Worm (Caenorhabditis elegans) whole organism, L1 larva: ENCODE measurements around the gene pqn-22.
A peak's percentile ranks its signal among the peaks of the same experiment; 100 is the strongest.

Experiments
- C04F5.9 ChIP-seq: sonication (generic microtip); optimal IDR thresholded peaks from 2 replicates; lab custom pipeline; 2016; ENCODE audit warnings: missing genetic modification characterization, missing compliant biosample characterization
- Y116A8C.19 ChIP-seq: sonication (generic microtip); optimal IDR thresholded peaks from 2 replicates; lab custom pipeline; 2016; ENCODE audit warnings: missing compliant biosample characterization, missing genetic modification characterization, borderline replicate concordance
- blmp-1 ChIP-seq: fragments of 150-350 bp; optimal IDR thresholded peaks from 2 replicates; lab custom pipeline; 2014; ENCODE audit warnings: missing biosample characterization, missing genetic modification characterization
- ceh-8 ChIP-seq: fragments of 200-800 bp; sonication (Bioruptor generic); optimal IDR thresholded peaks from 2 replicates; lab custom pipeline; 2018; ENCODE audit warnings: mild to moderate bottlenecking, missing genetic modification characterization, moderate library complexity, missing compliant biosample characterization
- ceh-88 ChIP-seq: fragments of 200-800 bp; sonication (Bioruptor generic); IDR thresholded peaks from 2 replicates; pipeline ENCODE4 v1.3.6; 2022; ENCODE audit warnings: missing genetic modification characterization, missing compliant biosample characterization
- dpl-1 ChIP-seq, 3 experiments: fragments of 150-350 bp in 2 of 3; sonication (generic microtip) in 1 of 3; optimal IDR thresholded peaks; 2 replicates each; lab custom pipeline; 2014 to 2017; ENCODE audit warnings: missing biosample characterization in 3 of 3, missing genetic modification characterization in 3 of 3, missing genetic modification reagents in 3 of 3
- dsc-1 ChIP-seq: sonication (generic microtip); optimal IDR thresholded peaks from 2 replicates; lab custom pipeline; 2016; ENCODE audit warnings: mild to moderate bottlenecking, missing genetic modification characterization, missing compliant biosample characterization
- efl-1 ChIP-seq, 4 experiments: fragments of 150-350 bp; optimal IDR thresholded peaks in 3 of 4; peaks in 1 of 4; 1 replicate in 1 of 4; 2 replicates in 3 of 4; lab custom pipeline; 2014; ENCODE audit warnings: missing biosample characterization in 2 of 4, missing genetic modification characterization in 2 of 4, missing genetic modification reagents in 2 of 4
- egl-13 ChIP-seq: sonication (generic microtip); optimal IDR thresholded peaks from 2 replicates; lab custom pipeline; 2016; ENCODE audit warnings: missing genotype, missing genetic modification reagents, missing genetic modification characterization, missing compliant biosample characterization
- egl-27 ChIP-seq, 2 experiments: fragments of 150-350 bp in 1 of 2; sonication (generic microtip); optimal IDR thresholded peaks; 3 replicates each; lab custom pipeline; 2017 to 2018; ENCODE audit warnings: missing biosample characterization in 2 of 2, missing genetic modification characterization in 2 of 2, missing genetic modification reagents in 2 of 2
- fkh-10 ChIP-seq: sonication (generic microtip); optimal IDR thresholded peaks from 2 replicates; lab custom pipeline; 2017; ENCODE audit warnings: missing biosample characterization, missing genetic modification reagents, missing genetic modification characterization
- fkh-4 ChIP-seq: sonication (generic microtip); optimal IDR thresholded peaks from 2 replicates; lab custom pipeline; 2016; ENCODE audit warnings: missing compliant biosample characterization, missing genetic modification characterization, borderline replicate concordance
- fos-1 ChIP-seq: fragments of 150-350 bp; optimal IDR thresholded peaks from 2 replicates; lab custom pipeline; 2014; ENCODE audit warnings: missing biosample characterization, missing genetic modification characterization
- hlh-17 ChIP-seq: fragments of 200-800 bp; sonication (Bioruptor generic); optimal IDR thresholded peaks from 2 replicates; lab custom pipeline; 2018; ENCODE audit warnings: missing genetic modification characterization, mild to moderate bottlenecking, missing compliant biosample characterization, moderate library complexity, borderline replicate concordance
- hlh-4 ChIP-seq: sonication (generic microtip); optimal IDR thresholded peaks from 2 replicates; lab custom pipeline; 2016; ENCODE audit warnings: mild to moderate bottlenecking, missing genetic modification characterization, missing compliant biosample characterization
- irx-1 ChIP-seq: sonication (generic microtip); optimal IDR thresholded peaks from 2 replicates; lab custom pipeline; 2016; ENCODE audit warnings: missing genetic modification characterization, missing compliant biosample characterization
- lin-14 ChIP-seq: fragments of 200-800 bp; sonication (Bioruptor generic); optimal IDR thresholded peaks from 2 replicates; lab custom pipeline; 2018; ENCODE audit warnings: mild to moderate bottlenecking, missing genetic modification characterization, moderate library complexity, missing compliant biosample characterization
- lin-15B ChIP-seq: fragments of 150-350 bp; sonication (generic microtip); optimal IDR thresholded peaks from 3 replicates; lab custom pipeline; 2014; ENCODE audit warnings: missing biosample characterization, missing genetic modification characterization
- lin-35 ChIP-seq, 2 experiments: fragments of 150-350 bp; optimal IDR thresholded peaks; 2 replicates each; lab custom pipeline; 2014; ENCODE audit warnings: missing biosample characterization in 2 of 2, missing genetic modification characterization in 2 of 2, missing genetic modification reagents in 2 of 2
- lin-39 ChIP-seq: fragments of 150-350 bp; optimal IDR thresholded peaks from 2 replicates; lab custom pipeline; 2014; ENCODE audit warnings: missing biosample characterization, missing genetic modification reagents, missing genetic modification characterization
- lir-3 ChIP-seq: sonication (generic microtip); optimal IDR thresholded peaks from 2 replicates; lab custom pipeline; 2016; ENCODE audit warnings: mild to moderate bottlenecking, missing genetic modification characterization, moderate library complexity, missing compliant biosample characterization; ENCODE audit not compliant: poor library complexity
- lsy-2 ChIP-seq, 2 experiments: fragments of 150-350 bp; optimal IDR thresholded peaks; 2 replicates each; lab custom pipeline; 2014; ENCODE audit warnings: missing biosample characterization in 2 of 2, missing genetic modification characterization in 2 of 2
- mab-9 ChIP-seq: fragments of 200-800 bp; sonication (Bioruptor generic); IDR thresholded peaks from 2 replicates; pipeline ENCODE4 v1.3.6; 2022; ENCODE audit warnings: missing genetic modification reagents, missing genetic modification characterization, missing compliant biosample characterization
- mep-1 ChIP-seq: fragments of 150-350 bp; optimal IDR thresholded peaks from 2 replicates; lab custom pipeline; 2014; ENCODE audit warnings: missing biosample characterization, missing genetic modification characterization
- nhr-11 ChIP-seq: fragments of 150-350 bp; optimal IDR thresholded peaks from 2 replicates; lab custom pipeline; 2014; ENCODE audit warnings: missing biosample characterization, missing genetic modification characterization
- nhr-237 ChIP-seq: fragments of 150-350 bp; optimal IDR thresholded peaks from 2 replicates; lab custom pipeline; 2014; ENCODE audit warnings: missing biosample characterization, missing genetic modification characterization
- nhr-28 ChIP-seq: fragments of 150-350 bp; optimal IDR thresholded peaks from 2 replicates; lab custom pipeline; 2014; ENCODE audit warnings: missing biosample characterization, missing genetic modification characterization
- nhr-47 ChIP-seq: sonication (generic microtip); optimal IDR thresholded peaks from 2 replicates; lab custom pipeline; 2016; ENCODE audit warnings: mild to moderate bottlenecking, missing genetic modification characterization, moderate library complexity, missing compliant biosample characterization
- nhr-71 ChIP-seq: sonication (generic microtip); optimal IDR thresholded peaks from 2 replicates; lab custom pipeline; 2016; ENCODE audit warnings: mild to moderate bottlenecking, missing genetic modification characterization, moderate library complexity, missing compliant biosample characterization
- nhr-84 ChIP-seq: sonication (generic microtip); optimal IDR thresholded peaks from 2 replicates; lab custom pipeline; 2017; ENCODE audit warnings: missing biosample characterization, missing genetic modification characterization
- pag-3 ChIP-seq: sonication (generic microtip); optimal IDR thresholded peaks from 2 replicates; lab custom pipeline; 2017; ENCODE audit warnings: missing genetic modification characterization, mild to moderate bottlenecking, missing compliant biosample characterization, antibody characterized with exemption, borderline replicate concordance; ENCODE audit not compliant: insufficient read depth
- skn-1 ChIP-seq: fragments of 150-350 bp; optimal IDR thresholded peaks from 2 replicates; lab custom pipeline; 2014; ENCODE audit warnings: missing biosample characterization, missing genetic modification characterization
- snu-23 ChIP-seq: sonication (generic microtip); optimal IDR thresholded peaks from 2 replicates; lab custom pipeline; 2016; ENCODE audit warnings: missing genetic modification characterization, missing compliant biosample characterization
- tbx-2 ChIP-seq: sonication (generic microtip); optimal IDR thresholded peaks from 2 replicates; lab custom pipeline; 2016; ENCODE audit warnings: missing genetic modification characterization, missing compliant biosample characterization
- unc-86 ChIP-seq: sonication (generic microtip); optimal IDR thresholded peaks from 2 replicates; lab custom pipeline; 2016; ENCODE audit warnings: missing genetic modification characterization, missing compliant biosample characterization
- unc-98 ChIP-seq: fragments of 200-800 bp; sonication (Bioruptor generic); IDR thresholded peaks from 2 replicates; pipeline ENCODE4 v1.3.6; 2022; ENCODE audit warnings: missing genetic modification characterization, missing compliant biosample characterization
- vab-15 ChIP-seq: sonication (generic microtip); optimal IDR thresholded peaks from 2 replicates; lab custom pipeline; 2017; ENCODE audit warnings: missing genotype, mild to moderate bottlenecking, missing genetic modification characterization, missing compliant biosample characterization

pqn-22 gene

ce11 chrIV:6047164-6047727 is 13.8 kb upstream of the pqn-22 start:
- no peak for TF ChIP-seq nhr-11 (tag; lab: Kevin White, UChicago)
- TF ChIP-seq vab-15 (tag; lab: Kevin White, UChicago) = peak; percentile 100
- TF ChIP-seq nhr-47 (tag; lab: Kevin White, UChicago) = no peak
- no peak for TF ChIP-seq pag-3
- TF ChIP-seq lin-15B (tag; lab: Kevin White, UChicago) = no peak
- peak; percentile 73 for TF ChIP-seq lin-14
- no peak for TF ChIP-seq fkh-4 (tag; lab: Kevin White, UChicago)
- no peak for TF ChIP-seq irx-1 (tag; lab: Kevin White, UChicago)
- TF ChIP-seq efl-1 (optimal IDR thresholded peaks at IDR 0.05; lab: Kevin White, UChicago) = no peak
- TF ChIP-seq efl-1 (GFP tag; optimal IDR thresholded peaks at IDR 0.05 in 1 of 2; lab: Kevin White, UChicago) = peak in 1 of 2 experiments; percentile 57
- peak; percentile 56 for TF ChIP-seq fkh-10 (GFP tag; lab: Kevin White, UChicago)
- no peak for TF ChIP-seq Y116A8C.19 (tag; lab: Kevin White, UChicago)
- TF ChIP-seq ceh-88 = no peak
- peak; percentile 73 for TF ChIP-seq dsc-1
- no peak for TF ChIP-seq ceh-8 (GFP tag; lab: Kevin White, UChicago)
- 0 out of 2 replicates have a peak, but pooled peaks have one; percentile 15 for TF ChIP-seq mab-9
- peak; percentile 22 for TF ChIP-seq nhr-71 (tag; lab: Kevin White, UChicago)
- peak; percentile 82 for TF ChIP-seq lin-39
- no peak for TF ChIP-seq snu-23 (GFP tag; lab: Kevin White, UChicago)
- TF ChIP-seq nhr-237 (tag; lab: Kevin White, UChicago) = no peak
- peak in 1 of 2 experiments; percentile 0 for TF ChIP-seq lsy-2 (tag; optimal IDR thresholded peaks at IDR 0.05; lab: Kevin White, UChicago)
- no peak for TF ChIP-seq skn-1 (tag; lab: Kevin White, UChicago)
- no peak for TF ChIP-seq egl-13 (tag; lab: Kevin White, UChicago)
- TF ChIP-seq, all 84 proteins: peak for 9

- TF ChIP-seq egl-27 (tag; optimal IDR thresholded peaks at IDR 0.05; lab: Kevin White, UChicago) = no peak
- no peak for TF ChIP-seq tbx-2 (tag; lab: Kevin White, UChicago)
- no peak for TF ChIP-seq lin-35 (GFP tag; optimal IDR thresholded peaks at IDR 0.05; lab: Kevin White, UChicago)
- no peak for TF ChIP-seq nhr-28 (tag; lab: Kevin White, UChicago)
- TF ChIP-seq hlh-17 (GFP tag; lab: Kevin White, UChicago) = no peak
- TF ChIP-seq unc-86 (tag; lab: Kevin White, UChicago) = no peak
- no peak for TF ChIP-seq nhr-237 (tag; lab: Kevin White, UChicago)
- no peak for TF ChIP-seq dpl-1 (GFP tag; optimal IDR thresholded peaks at IDR 0.05; lab: Kevin White, UChicago)
- TF ChIP-seq unc-98 (GFP tag; lab: Robert Waterston, UW) = no peak
Measured at ce11 chrIV:6040676-6041075, 7.2 kb upstream of the pqn-22 start, which contains the start of gene kcc-2. TSS of gene kcc-2 (plus strand) at chrIV:6040976.

- TF ChIP-seq nhr-84 = no peak
- TF ChIP-seq blmp-1 = no peak
- no peak for TF ChIP-seq lir-3 (tag; lab: Kevin White, UChicago)
- TF ChIP-seq C04F5.9 (tag; lab: Kevin White, UChicago) = no peak
- no peak for TF ChIP-seq unc-98 (GFP tag; lab: Robert Waterston, UW)
- TF ChIP-seq hlh-4 (tag; lab: Kevin White, UChicago) = no peak
- TF ChIP-seq fos-1 (tag; lab: Kevin White, UChicago) = no peak
- no peak for TF ChIP-seq skn-1 (tag; lab: Kevin White, UChicago)
- TF ChIP-seq vab-15 (tag; lab: Kevin White, UChicago) = no peak
- no peak for TF ChIP-seq mep-1
- TF ChIP-seq nhr-237 (tag; lab: Kevin White, UChicago) = no peak
- TF ChIP-seq lin-14 = no peak
Measured at ce11 chrIV:6035113-6035512, 1.7 kb upstream of the pqn-22 start.
